Fruit fly (Drosophila melanogaster) Kc167 (cell line): ENCODE results near the gene sra.

Source experiments
- h ChIP-seq: fragments of >200 bp; optimal IDR thresholded peaks from 3 replicates; lab custom pipeline; 2018; ENCODE audit warnings: missing external identifiers
- insv ChIP-seq: fragments of >200 bp; optimal IDR thresholded peaks from 3 replicates; lab custom pipeline; 2018; ENCODE audit warnings: missing external identifiers
- ttk ChIP-seq: sonication (Bioruptor generic); optimal IDR thresholded peaks from 2 replicates; lab custom pipeline; 2017; ENCODE audit warnings: missing external identifiers

DNA sequence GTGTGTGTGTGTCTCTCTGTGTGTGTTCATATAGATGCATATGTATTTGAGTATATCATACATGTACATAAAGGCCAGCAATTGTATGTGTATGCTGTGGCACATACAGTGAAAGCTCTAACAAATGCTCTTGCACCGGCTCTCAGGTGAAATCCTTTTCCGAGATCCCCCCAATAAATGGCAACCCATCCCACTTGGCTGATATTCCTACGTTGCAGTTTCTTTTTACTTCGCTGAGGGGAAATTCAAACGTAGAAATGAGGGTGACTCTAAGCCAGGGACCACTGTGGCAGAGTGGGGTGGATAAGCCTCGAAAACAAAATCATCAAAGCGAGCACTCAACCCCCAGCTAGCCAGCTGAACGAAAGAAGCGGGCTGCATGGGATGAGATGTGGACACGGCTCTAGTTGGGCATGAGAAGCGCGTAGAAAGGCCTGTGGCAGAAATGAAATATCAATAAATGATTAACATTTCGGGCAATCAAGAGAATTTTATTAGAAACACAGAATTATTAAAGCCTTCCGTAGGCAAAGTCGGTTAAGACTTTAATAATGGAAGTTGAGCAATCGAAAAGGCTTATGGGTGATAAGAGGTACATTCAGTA, 35.6 kb downstream of the sra start:
- TF ChIP-seq insv (lab: Kevin White, UChicago) (no peak), h (no peak), ttk (no peak)
